Worm (Caenorhabditis elegans): ENCODE measurements around the gene irk-1.

Gene irk-1

ce11 chrX:6778014-6778413 is at the start of gene irk-1:
irk-1 (minus strand) TSS chrX:6778114.
- TF ChIP-seq sea-1 (GFP tag; conservative IDR thresholded peaks at IDR 0.05) (no peak), hnd-1 (tag; optimal IDR thresholded peaks at IDR 0.05) (no peak), tra-4 (tag; optimal IDR thresholded peaks at IDR 0.05) (no peak), ama-1 (optimal IDR thresholded peaks at IDR 0.05) (no peak), B0310.2 (tag; optimal IDR thresholded peaks at IDR 0.05) (no peak)

- TF ChIP-seq tbx-11 (GFP tag; IDR thresholded peaks at IDR 0.05) (no peak), ceh-13 (GFP tag; optimal IDR thresholded peaks at IDR 0.05) (no peak), flt-1 (GFP tag; IDR thresholded peaks at IDR 0.05) (no peak), B0310.2 (tag; optimal IDR thresholded peaks at IDR 0.05) (no peak), tbx-37 (GFP tag; conservative IDR thresholded peaks at IDR 0.05) (no peak), pes-1 (GFP tag; IDR thresholded peaks at IDR 0.05) (no peak), sea-1 (GFP tag; conservative IDR thresholded peaks at IDR 0.05) (no peak), ets-7 (tag; optimal IDR thresholded peaks at IDR 0.05) (no peak), ama-1 (optimal IDR thresholded peaks at IDR 0.05) (no peak), hnd-1 (tag; optimal IDR thresholded peaks at IDR 0.05) (no peak), hmg-4 (GFP tag; optimal IDR thresholded peaks at IDR 0.05) (no peak), tra-4 (tag; optimal IDR thresholded peaks at IDR 0.05) (no peak)
Measured at ce11 chrX:6825840-6826239, 47.9 kb upstream of the irk-1 start, which contains the start of gene F41B4.1. F41B4.1 (minus strand) TSS chrX:6825862.

ce11 chrX:6823218-6823979 is 45.5 kb upstream of the irk-1 start, which contains the start of gene gei-15:
gei-15 (minus strand) TSS chrX:6823268.
- TF ChIP-seq tra-4 (tag; optimal IDR thresholded peaks at IDR 0.05) (no peak), hnd-1 (tag; optimal IDR thresholded peaks at IDR 0.05) (no peak), tbx-37 (GFP tag; conservative IDR thresholded peaks at IDR 0.05) (no peak), scrt-1 (GFP tag; IDR thresholded peaks at IDR 0.05) (no peak), B0310.2 (tag; optimal IDR thresholded peaks at IDR 0.05) (no peak), aly-1 (tag; optimal IDR thresholded peaks at IDR 0.05) (no peak), F13C5.2 (tag; optimal IDR thresholded peaks at IDR 0.05) (no peak), tbx-11 (GFP tag; IDR thresholded peaks at IDR 0.05) (no peak), ets-7 (tag; optimal IDR thresholded peaks at IDR 0.05) (no peak), ceh-36 (tag; optimal IDR thresholded peaks at IDR 0.05) (no peak)

ce11 chrX:6822552-6822951 is 44.6 kb upstream of the irk-1 start:
- TF ChIP-seq tbx-37 (GFP tag; conservative IDR thresholded peaks at IDR 0.05) (no peak), F13C5.2 (tag; optimal IDR thresholded peaks at IDR 0.05) (no peak), aly-1 (tag; optimal IDR thresholded peaks at IDR 0.05) (no peak), pes-1 (GFP tag; IDR thresholded peaks at IDR 0.05) (no peak), ets-7 (tag; optimal IDR thresholded peaks at IDR 0.05) (no peak), ceh-13 (GFP tag; optimal IDR thresholded peaks at IDR 0.05) (no peak), sea-1 (GFP tag; conservative IDR thresholded peaks at IDR 0.05) (no peak), flt-1 (GFP tag; IDR thresholded peaks at IDR 0.05) (no peak), tra-4 (tag; optimal IDR thresholded peaks at IDR 0.05) (no peak), B0310.2 (tag; optimal IDR thresholded peaks at IDR 0.05) (no peak), scrt-1 (GFP tag; IDR thresholded peaks at IDR 0.05) (no peak), ceh-36 (tag; optimal IDR thresholded peaks at IDR 0.05) (no peak)

- TF ChIP-seq ceh-13 (GFP tag; optimal IDR thresholded peaks at IDR 0.05), result no peak
- TF ChIP-seq hmbx-1 (tag; optimal IDR thresholded peaks at IDR 0.05), result no peak
- TF ChIP-seq ama-1 (optimal IDR thresholded peaks at IDR 0.05), result no peak
- TF ChIP-seq ets-7 (tag; optimal IDR thresholded peaks at IDR 0.05), result no peak
- no peak for TF ChIP-seq sea-1 (GFP tag; conservative IDR thresholded peaks at IDR 0.05)
- TF ChIP-seq hmg-4 (GFP tag; optimal IDR thresholded peaks at IDR 0.05), result no peak
Measured at ce11 chrX:6819633-6820032, 41.7 kb upstream of the irk-1 start.

ce11 chrX:6819135-6819534 is 41.2 kb upstream of the irk-1 start:
- TF ChIP-seq scrt-1 (GFP tag; IDR thresholded peaks at IDR 0.05) (no peak), tbx-37 (GFP tag; conservative IDR thresholded peaks at IDR 0.05) (no peak), sea-1 (GFP tag; conservative IDR thresholded peaks at IDR 0.05) (no peak), flt-1 (GFP tag; IDR thresholded peaks at IDR 0.05) (no peak), ama-1 (optimal IDR thresholded peaks at IDR 0.05) (no peak), F13C5.2 (tag; optimal IDR thresholded peaks at IDR 0.05) (no peak), hmbx-1 (tag; optimal IDR thresholded peaks at IDR 0.05) (no peak)

ce11 chrX:6818036-6818488 is 40.1 kb upstream of the irk-1 start, which contains the start of gene dhs-28:
dhs-28 (plus strand) TSS chrX:6818438.
- TF ChIP-seq ceh-36 (tag; optimal IDR thresholded peaks at IDR 0.05) (no peak), ama-1 (optimal IDR thresholded peaks at IDR 0.05) (no peak), flt-1 (GFP tag; IDR thresholded peaks at IDR 0.05) (no peak), ets-7 (tag; optimal IDR thresholded peaks at IDR 0.05) (no peak), hmbx-1 (tag; optimal IDR thresholded peaks at IDR 0.05) (no peak), tbx-37 (GFP tag; conservative IDR thresholded peaks at IDR 0.05) (no peak), aly-1 (tag; optimal IDR thresholded peaks at IDR 0.05) (no peak), scrt-1 (GFP tag; IDR thresholded peaks at IDR 0.05) (no peak), pes-1 (GFP tag; IDR thresholded peaks at IDR 0.05) (no peak)

- TF ChIP-seq hnd-1 (tag; optimal IDR thresholded peaks at IDR 0.05), result no peak
- TF ChIP-seq ceh-13 (GFP tag; optimal IDR thresholded peaks at IDR 0.05), result no peak
- TF ChIP-seq ama-1 (optimal IDR thresholded peaks at IDR 0.05), result no peak
- TF ChIP-seq tra-4 (tag; optimal IDR thresholded peaks at IDR 0.05), result no peak
- TF ChIP-seq pes-1 (GFP tag; IDR thresholded peaks at IDR 0.05), result no peak
- no peak for TF ChIP-seq scrt-1 (GFP tag; IDR thresholded peaks at IDR 0.05)
- TF ChIP-seq F13C5.2 (tag; optimal IDR thresholded peaks at IDR 0.05), result no peak
Measured at ce11 chrX:6813025-6813424, 35.1 kb upstream of the irk-1 start.
